Fruit fly (Drosophila melanogaster): ENCODE results near the gene CG10803.

dm6 chrX:3447718-3448523 lies 37.5 kb upstream of the CG10803 start:
- TF ChIP-seq CTCF (optimal IDR thresholded peaks at IDR 0.05) (no peak), CG8478 (optimal IDR thresholded peaks at IDR 0.05) (no peak)

Data from S2 (cell line).